Worm (Caenorhabditis elegans): Measurements from ENCODE around the gene K08B5.2.

DNA sequence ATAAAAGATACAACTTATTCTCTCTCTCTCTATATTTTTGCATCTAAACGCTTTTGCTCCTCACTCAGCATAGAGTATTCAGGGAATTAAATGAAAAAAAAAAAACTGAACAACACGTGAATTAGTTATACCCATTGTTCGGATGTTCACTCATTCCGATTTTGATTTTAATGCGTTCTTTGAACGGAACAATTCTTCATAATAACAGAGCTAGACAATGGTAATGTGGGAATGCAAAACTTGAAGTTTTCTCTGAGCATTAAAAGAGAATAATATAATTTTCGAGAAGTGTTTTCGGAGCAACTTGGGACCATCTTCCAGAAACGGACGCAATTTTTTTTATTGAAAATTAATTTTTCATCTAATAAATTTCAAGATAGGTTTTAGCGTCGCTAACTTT lies 20.6 kb upstream of the K08B5.2 start:
- no peak for TF ChIP-seq flt-1 (GFP tag; IDR thresholded peaks at IDR 0.05)
- no peak for TF ChIP-seq med-1 (GFP tag; optimal IDR thresholded peaks at IDR 0.05; ENCODE audit: insufficient read depth)
- TF ChIP-seq ztf-23 (GFP tag; IDR thresholded peaks at IDR 0.05), result no peak
- TF ChIP-seq cog-1 (tag; optimal IDR thresholded peaks at IDR 0.05), result no peak
- no peak for TF ChIP-seq ztf-29 (GFP tag; IDR thresholded peaks at IDR 0.05)
- no peak for TF ChIP-seq klf-2 (GFP tag; conservative IDR thresholded peaks at IDR 0.05)
